Fruit fly (Drosophila melanogaster) whole organism, embryonic: ENCODE results near the gene CG42240.

Experiments
- Awh ChIP-seq: fragments of 200-800 bp; sonication (Bioruptor generic); IDR thresholded peaks from 2 replicates; pipeline ENCODE4, ENCODE4 v1.3.6; 2022; ENCODE audit warnings: missing biosample characterization, missing genetic modification characterization
- CG10462 ChIP-seq: fragments of 200-800 bp; sonication (Bioruptor generic); optimal IDR thresholded peaks from 2 replicates; lab custom pipeline; 2016; ENCODE audit warnings: missing biosample characterization, missing genetic modification characterization
- CG12391 ChIP-seq: fragments of 200-800 bp; sonication (Bioruptor generic); optimal IDR thresholded peaks from 3 replicates; lab custom pipeline; 2018; ENCODE audit warnings: missing biosample characterization, mild to moderate bottlenecking, missing genetic modification characterization, moderate library complexity
- CG12659 ChIP-seq: fragments of 200-800 bp; sonication (Bioruptor generic); optimal IDR thresholded peaks from 3 replicates; lab custom pipeline; 2017; ENCODE audit warnings: mild to moderate bottlenecking, missing biosample characterization, missing genetic modification reagents, missing genetic modification characterization
- CG13894 ChIP-seq: fragments of 200-800 bp; sonication (Bioruptor generic); optimal IDR thresholded peaks from 3 replicates; lab custom pipeline; 2018; ENCODE audit warnings: missing biosample characterization, mild to moderate bottlenecking, missing genetic modification characterization, moderate library complexity
- CG14710 ChIP-seq: fragments of 200-800 bp; sonication (Bioruptor generic); optimal IDR thresholded peaks from 3 replicates; lab custom pipeline; 2019; ENCODE audit warnings: missing biosample characterization, mild to moderate bottlenecking, missing genetic modification characterization, moderate library complexity
- CG1647 ChIP-seq: fragments of 200-800 bp; sonication (Bioruptor generic); optimal IDR thresholded peaks from 3 replicates; lab custom pipeline; 2016; ENCODE audit warnings: missing biosample characterization, missing genetic modification characterization
- CG17829 ChIP-seq: fragments of 200-800 bp; optimal IDR thresholded peaks from 2 replicates; lab custom pipeline; 2019; ENCODE audit warnings: missing biosample characterization, mild to moderate bottlenecking, missing genetic modification characterization, moderate library complexity
- CG2129 ChIP-seq: fragments of 200-800 bp; sonication (Bioruptor generic); IDR thresholded peaks from 2 replicates; pipeline ENCODE4 v1.3.6; 2022; ENCODE audit warnings: missing biosample characterization, missing genetic modification characterization; ENCODE audit not compliant: partially characterized antibody
- CG4360 ChIP-seq: fragments of 200-800 bp; sonication (Bioruptor generic); IDR thresholded peaks from 2 replicates; pipeline ENCODE4 v1.3.6; 2022; ENCODE audit warnings: missing biosample characterization, missing genetic modification characterization
- CG4617 ChIP-seq: fragments of 200-800 bp; sonication (Bioruptor generic); optimal IDR thresholded peaks from 3 replicates; lab custom pipeline; 2016; ENCODE audit warnings: missing biosample characterization, missing genetic modification characterization, borderline replicate concordance
- CG6175 ChIP-seq: fragments of 200-800 bp; sonication (Bioruptor generic); IDR thresholded peaks from 3 replicates; pipeline ENCODE4 v1.3.6; 2022; ENCODE audit warnings: missing biosample characterization, missing genetic modification characterization
- CG6254 ChIP-seq: fragments of 200-800 bp; sonication (Bioruptor generic); optimal IDR thresholded peaks from 3 replicates; lab custom pipeline; 2017; ENCODE audit warnings: mild to moderate bottlenecking, missing biosample characterization, missing genetic modification reagents, missing genetic modification characterization
- CG6765 ChIP-seq: fragments of 200-800 bp; sonication (Bioruptor generic); optimal IDR thresholded peaks from 3 replicates; lab custom pipeline; 2017; ENCODE audit warnings: missing biosample characterization, mild to moderate bottlenecking, missing genetic modification characterization
- CG9817 ChIP-seq: fragments of 200-800 bp; sonication (Bioruptor generic); optimal IDR thresholded peaks from 2 replicates; lab custom pipeline; 2018; ENCODE audit warnings: missing biosample characterization, mild to moderate bottlenecking, missing genetic modification characterization, moderate library complexity
- D19A ChIP-seq: fragments of 200-800 bp; optimal IDR thresholded peaks from 3 replicates; lab custom pipeline; 2019; ENCODE audit warnings: missing biosample characterization, mild to moderate bottlenecking, missing genetic modification characterization, moderate library complexity
- Dll ChIP-seq: fragments of 200-800 bp; sonication (Bioruptor generic); IDR thresholded peaks from 4 replicates; pipeline ENCODE4 v1.3.6; 2022; ENCODE audit warnings: missing biosample characterization, missing genetic modification characterization; ENCODE audit not compliant: partially characterized antibody
- Elba2 ChIP-seq: fragments of 200-800 bp; sonication (Bioruptor generic); optimal IDR thresholded peaks from 3 replicates; lab custom pipeline; 2016; ENCODE audit warnings: missing biosample characterization, missing genetic modification characterization
- GATAe ChIP-seq: fragments of 200-800 bp; sonication (Bioruptor generic); conservative IDR thresholded peaks from 2 replicates; pipeline ENCODE4 v1.3.6; 2022; ENCODE audit warnings: missing biosample characterization, missing genetic modification characterization
- Lhr ChIP-seq: fragments of 200-800 bp; sonication (Bioruptor generic); optimal IDR thresholded peaks from 3 replicates; lab custom pipeline; 2017; ENCODE audit warnings: mild to moderate bottlenecking, missing biosample characterization, missing genetic modification reagents, missing genetic modification characterization
- NFAT ChIP-seq: fragments of 200-800 bp; sonication (Bioruptor generic); IDR thresholded peaks from 2 replicates; pipeline ENCODE4 v1.3.6; 2022; ENCODE audit warnings: missing biosample characterization, missing genetic modification characterization
- Opbp ChIP-seq: fragments of 200-800 bp; sonication (Bioruptor generic); IDR thresholded peaks from 3 replicates; pipeline ENCODE4 v1.3.6; 2022; ENCODE audit warnings: missing biosample characterization, missing genetic modification characterization; ENCODE audit not compliant: partially characterized antibody
- Scr ChIP-seq: fragments of 200-800 bp; sonication (Bioruptor generic); IDR thresholded peaks from 2 replicates; pipeline ENCODE4 v1.3.6; 2022; ENCODE audit warnings: missing biosample characterization, missing genetic modification characterization; ENCODE audit not compliant: partially characterized antibody
- Side ChIP-seq: fragments of 200-800 bp; sonication (Bioruptor generic); optimal IDR thresholded peaks from 2 replicates; lab custom pipeline; 2016; ENCODE audit warnings: missing biosample characterization, missing genetic modification characterization
- Sin3A ChIP-seq: fragments of >200 bp; optimal IDR thresholded peaks from 2 replicates; lab custom pipeline; 2018
- Ssrp ChIP-seq: fragments of 200-800 bp; sonication (Bioruptor generic); optimal IDR thresholded peaks from 2 replicates; lab custom pipeline; 2018; ENCODE audit warnings: missing biosample characterization, mild to moderate bottlenecking, missing genetic modification characterization, moderate library complexity
- YL-1 ChIP-seq: fragments of 200-800 bp; sonication (Bioruptor generic); optimal IDR thresholded peaks from 3 replicates; lab custom pipeline; 2017; ENCODE audit warnings: missing biosample characterization, mild to moderate bottlenecking, missing genetic modification characterization
- ac ChIP-seq: fragments of 200-800 bp; sonication (Bioruptor generic); optimal IDR thresholded peaks from 3 replicates; lab custom pipeline; 2017; ENCODE audit warnings: missing biosample characterization, mild to moderate bottlenecking, missing genetic modification characterization
- aop ChIP-seq: fragments of 200-800 bp; sonication (Bioruptor generic); IDR thresholded peaks from 2 replicates; pipeline ENCODE4 v1.3.6; 2022; ENCODE audit warnings: missing biosample characterization, missing genetic modification characterization
- chinmo ChIP-seq: fragments of 200-800 bp; sonication (Bioruptor generic); IDR thresholded peaks from 4 replicates; pipeline ENCODE4 v1.3.6; 2022; ENCODE audit warnings: missing biosample characterization, missing genetic modification characterization; ENCODE audit not compliant: partially characterized antibody
- croc ChIP-seq: fragments of 200-800 bp; sonication (Bioruptor generic); conservative IDR thresholded peaks from 3 replicates; pipeline ENCODE4 v1.3.6; 2022; ENCODE audit warnings: missing biosample characterization, missing genetic modification characterization
- cwo ChIP-seq: fragments of 200-800 bp; sonication (Bioruptor generic); optimal IDR thresholded peaks from 3 replicates; lab custom pipeline; 2017; ENCODE audit warnings: missing biosample characterization, missing genetic modification characterization, mild to moderate bottlenecking, moderate library complexity, missing genetic modification reagents
- da ChIP-seq: fragments of 200-800 bp; sonication (Bioruptor generic); optimal IDR thresholded peaks from 2 replicates; lab custom pipeline; 2016; ENCODE audit warnings: missing biosample characterization, missing genetic modification characterization
- danr ChIP-seq: fragments of 200-800 bp; sonication (Bioruptor generic); IDR thresholded peaks from 2 replicates; pipeline ENCODE4 v1.3.6; 2022; ENCODE audit warnings: missing biosample characterization, missing genetic modification characterization
- dimm ChIP-seq: fragments of 200-800 bp; sonication (Bioruptor generic); IDR thresholded peaks from 2 replicates; pipeline ENCODE4 v1.3.6; 2022; ENCODE audit warnings: missing biosample characterization, missing genetic modification characterization
- dm ChIP-seq: fragments of 200-800 bp; sonication (Bioruptor generic); optimal IDR thresholded peaks from 3 replicates; lab custom pipeline; 2016; ENCODE audit warnings: missing biosample characterization, missing genetic modification characterization
- esg ChIP-seq: fragments of 200-800 bp; sonication (Bioruptor generic); conservative IDR thresholded peaks from 2 replicates; pipeline ENCODE4 v1.3.6; 2022; ENCODE audit warnings: missing biosample characterization, missing genetic modification characterization
- ewg ChIP-seq: fragments of 200-800 bp; sonication (Bioruptor generic); optimal IDR thresholded peaks from 3 replicates; lab custom pipeline; 2017; ENCODE audit warnings: mild to moderate bottlenecking, missing biosample characterization, missing genetic modification reagents, missing genetic modification characterization
- jing ChIP-seq: fragments of 200-800 bp; sonication (Bioruptor generic); optimal IDR thresholded peaks from 2 replicates; lab custom pipeline; 2018; ENCODE audit warnings: missing biosample characterization, mild to moderate bottlenecking, missing genetic modification characterization
- nmo ChIP-seq: fragments of 200-800 bp; sonication (Bioruptor generic); optimal IDR thresholded peaks from 2 replicates; lab custom pipeline; 2018; ENCODE audit warnings: missing biosample characterization, mild to moderate bottlenecking, missing genetic modification characterization, moderate library complexity
- phol ChIP-seq: fragments of 200-800 bp; sonication (Bioruptor generic); optimal IDR thresholded peaks from 3 replicates; lab custom pipeline; 2018; ENCODE audit warnings: missing biosample characterization, mild to moderate bottlenecking, missing genetic modification characterization, moderate library complexity
- pnt ChIP-seq: fragments of 200-800 bp; sonication (Bioruptor generic); optimal IDR thresholded peaks from 3 replicates; lab custom pipeline; 2016; ENCODE audit warnings: missing biosample characterization, missing genetic modification characterization
- rib ChIP-seq: fragments of 200-800 bp; sonication (Bioruptor generic); IDR thresholded peaks from 2 replicates; pipeline ENCODE4 v1.3.6; 2022; ENCODE audit warnings: missing biosample characterization, missing genetic modification characterization
- sd ChIP-seq: fragments of 200-800 bp; sonication (Bioruptor generic); optimal IDR thresholded peaks from 3 replicates; lab custom pipeline; 2018; ENCODE audit warnings: missing biosample characterization, mild to moderate bottlenecking, missing genetic modification characterization, moderate library complexity
- shn ChIP-seq: fragments of 200-800 bp; sonication (Bioruptor generic); optimal IDR thresholded peaks from 3 replicates; lab custom pipeline; 2016; ENCODE audit warnings: missing biosample characterization, missing genetic modification characterization
- sim ChIP-seq: fragments of 200-800 bp; sonication (Bioruptor generic); IDR thresholded peaks from 2 replicates; pipeline ENCODE4 v1.3.6; 2022; ENCODE audit warnings: missing biosample characterization, missing genetic modification characterization
- stwl ChIP-seq: fragments of 200-800 bp; sonication (Bioruptor generic); optimal IDR thresholded peaks from 3 replicates; lab custom pipeline; 2018; ENCODE audit warnings: missing biosample characterization, mild to moderate bottlenecking, missing genetic modification characterization, moderate library complexity
- ttk ChIP-seq: fragments of 200-800 bp; sonication (Bioruptor generic); IDR thresholded peaks from 2 replicates; pipeline ENCODE4 v2.1.2; 2022; ENCODE audit warnings: missing biosample characterization, missing genetic modification characterization
- twi ChIP-seq: fragments of 200-800 bp; optimal IDR thresholded peaks from 2 replicates; lab custom pipeline; 2019; ENCODE audit warnings: missing biosample characterization, mild to moderate bottlenecking, missing genetic modification characterization, moderate library complexity
- unpg ChIP-seq: fragments of 200-800 bp; sonication (Bioruptor generic); optimal IDR thresholded peaks from 3 replicates; lab custom pipeline; 2018; ENCODE audit warnings: missing biosample characterization, mild to moderate bottlenecking, missing genetic modification characterization, moderate library complexity
- wek ChIP-seq: fragments of 200-800 bp; sonication (Bioruptor generic); optimal IDR thresholded peaks from 3 replicates; lab custom pipeline; 2018; ENCODE audit warnings: missing biosample characterization, mild to moderate bottlenecking, missing genetic modification characterization, moderate library complexity

Gene CG42240

DNA sequence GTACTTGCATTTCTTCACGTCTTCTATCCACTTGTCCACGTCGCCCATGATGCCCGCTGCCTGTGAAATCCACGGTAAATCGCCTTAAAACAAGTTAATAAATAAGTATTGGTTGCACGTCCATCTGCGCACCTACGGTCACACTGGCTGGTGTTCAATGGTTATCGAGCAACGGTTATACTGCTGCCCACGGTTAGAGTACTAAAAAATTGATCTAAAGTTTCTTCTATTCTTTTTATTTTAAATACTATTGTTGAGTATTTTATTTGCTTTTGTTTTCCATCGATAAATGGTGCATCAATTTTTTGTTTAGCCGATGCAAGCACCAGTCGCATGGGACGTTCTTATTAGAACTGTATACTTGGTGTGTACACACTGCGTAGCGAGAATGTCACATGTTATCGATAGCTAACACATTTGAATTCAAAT is 42.1 kb downstream of the CG42240 start, which contains the start of gene PpV (continued):
- TF ChIP-seq NFAT (GFP tag; lab: Robert Waterston, UW) = no peak
- TF ChIP-seq chinmo (GFP tag; lab: Robert Waterston, UW) = no peak
- TF ChIP-seq shn (GFP tag; lab: Kevin White, UChicago) = no peak
- TF ChIP-seq jing (GFP tag; lab: Kevin White, UChicago) = no peak
- TF ChIP-seq YL-1 (GFP tag; lab: Kevin White, UChicago) = peak; percentile 44
- peak; percentile 5 for TF ChIP-seq CG12391 (tag; lab: Kevin White, UChicago)
- no peak for TF ChIP-seq Elba2 (GFP tag; lab: Kevin White, UChicago)
- peak; percentile 70; the same call in 2 of the 4 replicates for TF ChIP-seq Dll (GFP tag; lab: Robert Waterston, UW)
- no peak for TF ChIP-seq Ssrp (tag; lab: Kevin White, UChicago)
- TF ChIP-seq dimm = no peak
- TF ChIP-seq CG12659 (GFP tag; lab: Kevin White, UChicago) = peak; percentile 66
- no peak for TF ChIP-seq esg (GFP tag; lab: Robert Waterston, UW)
- peak; percentile 58 for TF ChIP-seq Scr (GFP tag; lab: Robert Waterston, UW)
- no peak for TF ChIP-seq CG9817
- peak; percentile 47 for TF ChIP-seq nmo
- peak; percentile 22 for TF ChIP-seq unpg (GFP tag; lab: Kevin White, UChicago)
- peak; percentile 90 for TF ChIP-seq stwl
- TF ChIP-seq pnt = no peak
- no peak for TF ChIP-seq danr (GFP tag; lab: Robert Waterston, UW)
- peak; percentile 88 for TF ChIP-seq Lhr (GFP tag; lab: Kevin White, UChicago)
- TF ChIP-seq CG6765 (GFP tag; lab: Kevin White, UChicago) = no peak
- no peak for TF ChIP-seq CG13894 (tag; lab: Kevin White, UChicago)
- TF ChIP-seq Sin3A = peak; percentile 70
- no peak for TF ChIP-seq cwo (GFP tag; lab: Kevin White, UChicago)
- TF ChIP-seq ac = no peak
- no peak for TF ChIP-seq Side
- TF ChIP-seq ttk (GFP tag; lab: Robert Waterston, UW) = no peak
- 0 out of 2 replicates have a peak, but pooled peaks have one; percentile 9 for TF ChIP-seq CG4360 (GFP tag; lab: Robert Waterston, UW)
- TF ChIP-seq CG10462 (GFP tag; lab: Kevin White, UChicago) = no peak
- no peak for TF ChIP-seq wek
- TF ChIP-seq CG1647 = no peak
- no peak for TF ChIP-seq twi
- no peak for TF ChIP-seq CG6175
- TF ChIP-seq sim (GFP tag; lab: Robert Waterston, UW) = no peak
- TF ChIP-seq sd (tag; lab: Kevin White, UChicago) = peak; percentile 73
- TF ChIP-seq da (GFP tag; lab: Kevin White, UChicago) = no peak
- no peak for TF ChIP-seq GATAe (GFP tag; lab: Robert Waterston, UW)
- peak; percentile 24 for TF ChIP-seq dm
- TF ChIP-seq aop (GFP tag; lab: Robert Waterston, UW) = no peak
- no peak for TF ChIP-seq Awh
- TF ChIP-seq D19A (tag; lab: Kevin White, UChicago) = no peak
- peak; percentile 81 for TF ChIP-seq CG4617 (GFP tag; lab: Kevin White, UChicago)
- TF ChIP-seq phol (tag; lab: Kevin White, UChicago) = peak; percentile 64
- TF ChIP-seq CG6254 (GFP tag; lab: Kevin White, UChicago) = no peak
- TF ChIP-seq rib (GFP tag; lab: Robert Waterston, UW) = no peak
- peak; percentile 72 for TF ChIP-seq Opbp (GFP tag; lab: Robert Waterston, UW)
- no peak for TF ChIP-seq croc (GFP tag; lab: Robert Waterston, UW)
- TF ChIP-seq CG17829 (tag; lab: Kevin White, UChicago) = peak; percentile 30
- TF ChIP-seq ewg (GFP tag; lab: Kevin White, UChicago) = no peak
- peak; percentile 100 for TF ChIP-seq CG14710 (tag; lab: Kevin White, UChicago)
- no peak for TF ChIP-seq CG2129 (GFP tag; lab: Robert Waterston, UW)
